Fruit fly (Drosophila melanogaster) whole organism, adult: ENCODE results near the gene CG7276.
A peak's percentile ranks its signal among the peaks of the same experiment; 100 is the strongest.

Source experiments
- CG12768 ChIP-seq: fragments of 200-800 bp; sonication (Bioruptor generic); optimal IDR thresholded peaks from 2 replicates; lab custom pipeline; 2017; ENCODE audit warnings: missing biosample characterization, missing genetic modification characterization, mild to moderate bottlenecking, moderate library complexity, missing genetic modification reagents
- tj ChIP-seq: fragments of 200-800 bp; sonication (Bioruptor generic); optimal IDR thresholded peaks from 3 replicates; lab custom pipeline; 2017; ENCODE audit warnings: missing biosample characterization, mild to moderate bottlenecking, missing genetic modification characterization, moderate library complexity
- toe ChIP-seq: fragments of 200-800 bp; sonication (Bioruptor generic); optimal IDR thresholded peaks from 2 replicates; lab custom pipeline; 2016; ENCODE audit warnings: missing biosample characterization, missing genetic modification characterization

DNA sequence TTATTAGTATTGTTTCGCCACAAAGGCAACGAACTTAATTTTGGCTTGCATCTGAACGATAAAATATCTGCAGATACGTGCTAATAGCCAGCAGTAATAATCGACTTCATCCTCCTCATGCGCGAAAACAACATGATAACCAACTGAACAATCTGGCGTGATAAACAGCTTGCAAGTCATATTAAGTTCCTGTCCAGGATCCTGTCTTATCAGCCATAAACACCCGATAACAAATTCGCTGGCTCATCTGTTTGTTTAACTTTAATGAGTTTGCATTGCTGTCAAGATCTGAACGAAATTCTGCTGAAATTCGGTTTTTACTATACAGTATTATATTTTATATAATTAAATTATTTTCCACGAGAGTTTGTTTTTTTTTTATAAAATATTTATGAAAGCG is 15.3 kb downstream of the CG7276 start:
- TF ChIP-seq CG12768 (GFP tag; lab: Kevin White, UChicago) (no peak), tj (GFP tag; lab: Kevin White, UChicago) (peak; percentile 78), toe (no peak)
